Fruit fly (Drosophila melanogaster): Measurements from ENCODE around the gene ftz-f1.

- no peak for TF ChIP-seq ttk (optimal IDR thresholded peaks at IDR 0.05)
- TF ChIP-seq Sin3A (optimal IDR thresholded peaks at IDR 0.05): no peak
- TF ChIP-seq insv (optimal IDR thresholded peaks at IDR 0.05): no peak
Observed at dm6 chr3L:18792834-18793233, 8.3 kb downstream of the ftz-f1 start.
